Fruit fly (Drosophila melanogaster) whole organism, embryonic: ENCODE measurements around the gene Lip2.

Experiments used
- Ada2b ChIP-seq: fragments of 200-800 bp; sonication (Bioruptor generic); IDR thresholded peaks from 2 replicates; pipeline ENCODE4 v1.3.6; 2022; ENCODE audit warnings: missing biosample characterization, missing genetic modification characterization
- Awh ChIP-seq: fragments of 200-800 bp; sonication (Bioruptor generic); IDR thresholded peaks from 2 replicates; pipeline ENCODE4, ENCODE4 v1.3.6; 2022; ENCODE audit warnings: missing biosample characterization, missing genetic modification characterization
- CG10431 ChIP-seq: fragments of 200-800 bp; sonication (Bioruptor generic); optimal IDR thresholded peaks from 3 replicates; lab custom pipeline; 2018; ENCODE audit warnings: missing biosample characterization, mild to moderate bottlenecking, missing genetic modification characterization
- CG11560 ChIP-seq: fragments of 200-800 bp; sonication (Bioruptor generic); IDR thresholded peaks from 3 replicates; pipeline ENCODE4 v1.3.6; 2022; ENCODE audit warnings: missing biosample characterization, missing genetic modification characterization
- CG13296 ChIP-seq: fragments of 200-800 bp; sonication (Bioruptor generic); optimal IDR thresholded peaks from 3 replicates; lab custom pipeline; 2018; ENCODE audit warnings: missing biosample characterization, mild to moderate bottlenecking, missing genetic modification characterization
- CG13775 ChIP-seq: fragments of 200-800 bp; sonication (Bioruptor generic); optimal IDR thresholded peaks from 3 replicates; lab custom pipeline; 2017; ENCODE audit warnings: missing biosample characterization, mild to moderate bottlenecking, missing genetic modification characterization
- CG14050 ChIP-seq: fragments of 200-800 bp; sonication (Bioruptor generic); IDR thresholded peaks from 3 replicates; pipeline ENCODE4 v1.3.6; 2022; ENCODE audit warnings: missing biosample characterization, missing genetic modification characterization
- CG15011 ChIP-seq: fragments of 200-800 bp; sonication (Bioruptor generic); optimal IDR thresholded peaks from 3 replicates; lab custom pipeline; 2018; ENCODE audit warnings: missing biosample characterization, mild to moderate bottlenecking, missing genetic modification characterization
- CG15073 ChIP-seq: fragments of 200-800 bp; sonication (Bioruptor generic); optimal IDR thresholded peaks from 2 replicates; lab custom pipeline; 2016; ENCODE audit warnings: missing biosample characterization, missing genetic modification characterization
- CG15479 ChIP-seq: fragments of 200-800 bp; sonication (Bioruptor generic); optimal IDR thresholded peaks from 3 replicates; lab custom pipeline; 2019; ENCODE audit warnings: missing biosample characterization, mild to moderate bottlenecking, missing genetic modification characterization, moderate library complexity
- CG17361 ChIP-seq: fragments of 200-800 bp; sonication (Bioruptor generic); IDR thresholded peaks from 3 replicates; pipeline ENCODE4 v1.3.6; 2022; ENCODE audit warnings: missing biosample characterization, missing genetic modification characterization
- CG17385 ChIP-seq: fragments of 200-800 bp; sonication (Bioruptor generic); optimal IDR thresholded peaks from 3 replicates; lab custom pipeline; 2018; ENCODE audit warnings: missing biosample characterization, mild to moderate bottlenecking, missing genetic modification characterization
- CG1792 ChIP-seq: fragments of 200-800 bp; sonication (Bioruptor generic); optimal IDR thresholded peaks from 2 replicates; lab custom pipeline; 2016; ENCODE audit warnings: missing biosample characterization, missing genetic modification characterization
- CG2712 ChIP-seq: fragments of 200-800 bp; optimal IDR thresholded peaks from 3 replicates; lab custom pipeline; 2019; ENCODE audit warnings: missing biosample characterization, mild to moderate bottlenecking, missing genetic modification characterization, moderate library complexity
- CG30403 ChIP-seq: fragments of 200-800 bp; sonication (Bioruptor generic); optimal IDR thresholded peaks from 3 replicates; lab custom pipeline; 2016; ENCODE audit warnings: missing biosample characterization, missing genetic modification characterization
- CG32767 ChIP-seq: fragments of 200-800 bp; sonication (Bioruptor generic); IDR thresholded peaks from 2 replicates; pipeline ENCODE4 v1.3.6; 2022; ENCODE audit warnings: missing biosample characterization, missing genetic modification characterization
- CG32772 ChIP-seq: fragments of 200-800 bp; sonication (Bioruptor generic); IDR thresholded peaks from 2 replicates; pipeline ENCODE4 v1.3.6; 2022; ENCODE audit warnings: missing biosample characterization, missing genetic modification characterization
- CG34422 ChIP-seq: fragments of 200-800 bp; sonication (Bioruptor generic); IDR thresholded peaks from 3 replicates; pipeline ENCODE4 v1.3.6; 2022; ENCODE audit warnings: missing biosample characterization, missing genetic modification characterization
- CG3838 ChIP-seq: fragments of 200-800 bp; sonication (Bioruptor generic); optimal IDR thresholded peaks from 3 replicates; lab custom pipeline; 2016; ENCODE audit warnings: missing biosample characterization, missing genetic modification characterization
- CG5953 ChIP-seq: fragments of 200-800 bp; sonication (Bioruptor generic); IDR thresholded peaks from 2 replicates; pipeline ENCODE4 v1.3.6; 2022; ENCODE audit warnings: missing biosample characterization, missing genetic modification characterization
- CG7839 ChIP-seq: fragments of 200-800 bp; sonication (Bioruptor generic); optimal IDR thresholded peaks from 3 replicates; lab custom pipeline; 2018; ENCODE audit warnings: missing biosample characterization, mild to moderate bottlenecking, missing genetic modification characterization, moderate library complexity
- CG7987 ChIP-seq: fragments of 200-800 bp; sonication (Bioruptor generic); optimal IDR thresholded peaks from 2 replicates; lab custom pipeline; 2018; ENCODE audit warnings: missing biosample characterization, mild to moderate bottlenecking, missing genetic modification characterization, moderate library complexity
- Dad ChIP-seq: fragments of 200-800 bp; sonication (Bioruptor generic); optimal IDR thresholded peaks from 3 replicates; lab custom pipeline; 2016; ENCODE audit warnings: missing biosample characterization, missing genetic modification characterization
- Dbx ChIP-seq: fragments of 200-800 bp; sonication (Bioruptor generic); IDR thresholded peaks from 3 replicates; pipeline ENCODE4 v1.3.6; 2022; ENCODE audit warnings: missing biosample characterization, missing genetic modification characterization
- Fer3 ChIP-seq: fragments of 200-800 bp; sonication (Bioruptor generic); optimal IDR thresholded peaks from 2 replicates; lab custom pipeline; 2018; ENCODE audit warnings: missing biosample characterization, mild to moderate bottlenecking, missing genetic modification characterization, moderate library complexity
- Gug ChIP-seq: fragments of 200-800 bp; sonication (Bioruptor generic); IDR thresholded peaks from 4 replicates; pipeline ENCODE4 v1.3.6; 2022; ENCODE audit warnings: missing biosample characterization, missing genetic modification characterization
- HLH3B ChIP-seq: fragments of 200-800 bp; sonication (Bioruptor generic); IDR thresholded peaks from 2 replicates; pipeline ENCODE4 v1.3.6; 2022; ENCODE audit warnings: missing biosample characterization, missing genetic modification characterization
- HLH4C ChIP-seq: fragments of 200-800 bp; sonication (Bioruptor generic); IDR thresholded peaks from 3 replicates; pipeline ENCODE4 v1.3.6; 2022; ENCODE audit warnings: missing biosample characterization, missing genetic modification characterization; ENCODE audit not compliant: partially characterized antibody
- HLH54F ChIP-seq: fragments of 200-800 bp; sonication (Bioruptor generic); optimal IDR thresholded peaks from 3 replicates; lab custom pipeline; 2016; ENCODE audit warnings: missing biosample characterization, missing genetic modification characterization
- Hr39 ChIP-seq: fragments of >200 bp; optimal IDR thresholded peaks from 2 replicates; lab custom pipeline; 2017
- Hsf ChIP-seq: fragments of 200-800 bp; sonication (Bioruptor generic); optimal IDR thresholded peaks from 3 replicates; lab custom pipeline; 2016; ENCODE audit warnings: missing biosample characterization, missing genetic modification characterization
- MBD-R2 ChIP-seq: fragments of 200-800 bp; sonication (Bioruptor generic); IDR thresholded peaks from 2 replicates; pipeline ENCODE4 v1.3.6; 2022; ENCODE audit warnings: missing biosample characterization, missing genetic modification characterization
- Max ChIP-seq: fragments of 200-800 bp; sonication (Bioruptor generic); optimal IDR thresholded peaks from 2 replicates; lab custom pipeline; 2016; ENCODE audit warnings: missing biosample characterization, mild to moderate bottlenecking, missing genetic modification characterization
- Nf-YA ChIP-seq: fragments of 200-800 bp; sonication (Bioruptor generic); IDR thresholded peaks from 2 replicates; pipeline ENCODE4 v1.3.6; 2022; ENCODE audit warnings: missing biosample characterization, missing genetic modification characterization
- Oaz ChIP-seq: fragments of 200-800 bp; sonication (Bioruptor generic); IDR thresholded peaks from 2 replicates; pipeline ENCODE4 v1.3.6; 2022; ENCODE audit warnings: missing biosample characterization, missing genetic modification characterization
- Sox100B ChIP-seq: fragments of 200-800 bp; sonication (Bioruptor generic); optimal IDR thresholded peaks from 3 replicates; lab custom pipeline; 2018; ENCODE audit warnings: missing biosample characterization, mild to moderate bottlenecking, missing genetic modification characterization
- Xbp1 ChIP-seq: fragments of 200-800 bp; sonication (Bioruptor generic); optimal IDR thresholded peaks from 3 replicates; lab custom pipeline; 2016; ENCODE audit warnings: missing biosample characterization, mild to moderate bottlenecking, missing genetic modification characterization
- ab ChIP-seq: fragments of 200-800 bp; sonication (Bioruptor generic); optimal IDR thresholded peaks from 2 replicates; lab custom pipeline; 2016; ENCODE audit warnings: missing biosample characterization, missing genetic modification characterization
- ash1 ChIP-seq: fragments of 200-800 bp; sonication (Bioruptor generic); optimal IDR thresholded peaks from 2 replicates; lab custom pipeline; 2018; ENCODE audit warnings: missing biosample characterization, mild to moderate bottlenecking, missing genetic modification characterization
- emc ChIP-seq: fragments of 200-800 bp; sonication (Bioruptor generic); optimal IDR thresholded peaks from 2 replicates; lab custom pipeline; 2016; ENCODE audit warnings: missing biosample characterization, missing genetic modification characterization
- esg ChIP-seq: fragments of 200-800 bp; sonication (Bioruptor generic); conservative IDR thresholded peaks from 2 replicates; pipeline ENCODE4 v1.3.6; 2022; ENCODE audit warnings: missing biosample characterization, missing genetic modification characterization
- fd3F ChIP-seq: fragments of 200-800 bp; sonication (Bioruptor generic); optimal IDR thresholded peaks from 2 replicates; lab custom pipeline; 2018; ENCODE audit warnings: missing biosample characterization, mild to moderate bottlenecking, missing genetic modification characterization, moderate library complexity
- luna ChIP-seq: fragments of 200-800 bp; sonication (Bioruptor generic); optimal IDR thresholded peaks from 2 replicates; lab custom pipeline; 2016; ENCODE audit warnings: missing biosample characterization, missing genetic modification characterization
- pho ChIP-seq: fragments of 200-800 bp; sonication (Bioruptor generic); optimal IDR thresholded peaks from 2 replicates; lab custom pipeline; 2016; ENCODE audit warnings: missing biosample characterization, missing genetic modification characterization
- row ChIP-seq: fragments of 200-800 bp; sonication (Bioruptor generic); IDR thresholded peaks from 3 replicates; pipeline ENCODE4 v1.3.6; 2022; ENCODE audit warnings: missing biosample characterization, missing genetic modification characterization
- run ChIP-seq: fragments of 200-800 bp; sonication (Bioruptor generic); optimal IDR thresholded peaks from 3 replicates; lab custom pipeline; 2018; ENCODE audit warnings: missing biosample characterization, mild to moderate bottlenecking, missing genetic modification characterization
- schlank ChIP-seq: fragments of 200-800 bp; sonication (Bioruptor generic); optimal IDR thresholded peaks from 2 replicates; lab custom pipeline; 2018; ENCODE audit warnings: missing biosample characterization, mild to moderate bottlenecking, missing genetic modification characterization
- slbo ChIP-seq: fragments of 200-800 bp; sonication (Bioruptor generic); IDR thresholded peaks from 2 replicates; pipeline ENCODE4 v1.3.6; 2022; ENCODE audit warnings: missing biosample characterization, missing genetic modification characterization
- tx ChIP-seq: fragments of 200-800 bp; sonication (Bioruptor generic); optimal IDR thresholded peaks from 2 replicates; lab custom pipeline; 2016; ENCODE audit warnings: missing biosample characterization, missing genetic modification characterization
- wdn ChIP-seq: fragments of 200-800 bp; sonication (Bioruptor generic); IDR thresholded peaks from 2 replicates; pipeline ENCODE4 v1.3.6; 2022; ENCODE audit warnings: missing biosample characterization, missing genetic modification characterization
- zen2 ChIP-seq: fragments of 200-800 bp; sonication (Bioruptor generic); IDR thresholded peaks from 3 replicates; pipeline ENCODE4 v1.3.6; 2022; ENCODE audit warnings: missing biosample characterization, missing genetic modification characterization; ENCODE audit not compliant: partially characterized antibody

The Lip2 gene

DNA sequence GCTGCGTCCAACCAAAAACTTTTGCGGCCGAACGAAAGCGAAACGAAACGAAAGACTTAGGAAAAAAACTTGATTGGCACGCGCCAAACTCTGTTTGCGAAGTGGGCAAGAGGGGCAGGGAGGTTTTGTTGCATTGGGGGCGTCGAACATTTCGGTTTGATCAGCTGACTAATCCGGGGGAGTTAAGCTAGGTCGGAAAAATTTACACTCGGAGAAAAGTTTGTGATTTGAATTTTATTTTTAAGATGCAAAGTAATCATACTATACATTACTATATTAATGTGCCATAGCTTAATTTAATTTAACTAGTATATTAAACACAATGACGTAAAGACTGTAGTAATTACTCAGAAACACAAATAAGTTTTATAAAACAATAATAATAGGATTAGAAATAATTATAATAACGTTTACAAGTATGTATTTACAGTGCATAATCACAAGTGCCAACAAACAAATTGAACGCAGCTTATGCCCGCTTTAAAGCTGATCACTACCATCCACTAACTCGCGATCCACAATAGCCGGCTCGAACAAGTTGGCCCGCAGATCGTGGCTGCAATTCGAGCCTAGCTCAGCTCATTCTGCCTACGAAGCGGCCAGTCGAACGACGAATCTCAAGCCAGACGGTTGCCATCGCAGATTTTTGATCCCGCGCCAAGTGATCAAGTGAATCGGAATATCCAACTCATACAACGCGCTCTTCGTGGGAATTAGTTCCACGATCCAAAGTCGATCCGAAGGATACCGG, 47.6 kb downstream of the Lip2 start, which contains the start of gene CG31871 (continued):
- TF ChIP-seq CG15011, result peak; percentile 50
- peak; percentile 23; the same call in 1 of the 2 replicates for TF ChIP-seq Nf-YA (GFP tag; lab: Robert Waterston, UW)
- TF ChIP-seq Max (GFP tag; lab: Kevin White, UChicago), result peak; percentile 8
- peak; percentile 61 for TF ChIP-seq Xbp1 (GFP tag; lab: Kevin White, UChicago)
- TF ChIP-seq ash1 (GFP tag; lab: Kevin White, UChicago), result no peak
- peak; percentile 40; the same call in 1 of the 2 replicates for TF ChIP-seq Oaz (GFP tag; lab: Robert Waterston, UW)
- no peak for TF ChIP-seq pho
- TF ChIP-seq CG17361 (GFP tag; lab: Robert Waterston, UW), result peak; percentile 87
- no peak for TF ChIP-seq CG3838 (GFP tag; lab: Kevin White, UChicago)
- peak; percentile 57 for TF ChIP-seq Fer3 (tag; lab: Kevin White, UChicago)
- no peak for TF ChIP-seq Awh (GFP tag; lab: Robert Waterston, UW)
- TF ChIP-seq HLH54F (GFP tag; lab: Kevin White, UChicago), result no peak
- TF ChIP-seq CG1792, result no peak
- TF ChIP-seq CG17385, result peak; percentile 73
- TF ChIP-seq Hr39, result no peak
- peak; percentile 68 for TF ChIP-seq esg (GFP tag; lab: Robert Waterston, UW)
- TF ChIP-seq zen2 (GFP tag; lab: Robert Waterston, UW), result no peak
- peak; percentile 75 for TF ChIP-seq row
- peak; percentile 61 for TF ChIP-seq fd3F (GFP tag; lab: Kevin White, UChicago)
- TF ChIP-seq CG32767, result peak; percentile 58; the same call in 1 of the 2 replicates
- no peak; the same call in 1 of the 2 replicates for TF ChIP-seq MBD-R2 (GFP tag; lab: Robert Waterston, UW)
- TF ChIP-seq Sox100B (GFP tag; lab: Kevin White, UChicago), result peak; percentile 84
- peak; percentile 55; the same call in 1 of the 3 replicates for TF ChIP-seq Dbx (GFP tag; lab: Robert Waterston, UW)
- peak; percentile 42 for TF ChIP-seq Ada2b (GFP tag; lab: Robert Waterston, UW)
- TF ChIP-seq CG34422 (GFP tag; lab: Robert Waterston, UW), result peak; percentile 70; the same call in 2 of the 3 replicates
- no peak for TF ChIP-seq CG15073 (GFP tag; lab: Kevin White, UChicago)
- peak; percentile 17; the same call in 1 of the 2 replicates for TF ChIP-seq wdn (GFP tag; lab: Robert Waterston, UW)
- no peak for TF ChIP-seq CG15479
- TF ChIP-seq luna (GFP tag; lab: Kevin White, UChicago), result no peak
- TF ChIP-seq CG10431 (GFP tag; lab: Kevin White, UChicago), result peak; percentile 6
- TF ChIP-seq CG13296, result peak; percentile 74
- no peak for TF ChIP-seq tx (GFP tag; lab: Kevin White, UChicago)
- TF ChIP-seq CG7839 (tag; lab: Kevin White, UChicago), result peak; percentile 87
- no peak for TF ChIP-seq Gug (GFP tag; lab: Robert Waterston, UW)
- TF ChIP-seq CG14050 (GFP tag; lab: Robert Waterston, UW), result peak; percentile 29; the same call in 2 of the 3 replicates
- no peak for TF ChIP-seq schlank (tag; lab: Kevin White, UChicago)
- no peak for TF ChIP-seq HLH4C (GFP tag; lab: Robert Waterston, UW)
- no peak for TF ChIP-seq emc (GFP tag; lab: Kevin White, UChicago)
- peak; percentile 73 for TF ChIP-seq HLH3B (GFP tag; lab: Robert Waterston, UW)
- peak; percentile 76 for TF ChIP-seq CG32772
- peak; percentile 79 for TF ChIP-seq CG30403
- TF ChIP-seq run (tag; lab: Kevin White, UChicago), result peak; percentile 65
- TF ChIP-seq CG11560 (tag; lab: Robert Waterston, UW), result no peak
- peak; percentile 88 for TF ChIP-seq CG2712 (tag; lab: Kevin White, UChicago)
- TF ChIP-seq Dad (GFP tag; lab: Kevin White, UChicago), result no peak
- TF ChIP-seq ab (GFP tag; lab: Kevin White, UChicago), result no peak
- TF ChIP-seq CG7987 (GFP tag; lab: Kevin White, UChicago), result no peak
- TF ChIP-seq slbo (GFP tag; lab: Robert Waterston, UW), result peak; percentile 64
- TF ChIP-seq CG13775 (GFP tag; lab: Kevin White, UChicago), result peak; percentile 57
- no peak; the same call in 1 of the 2 replicates for TF ChIP-seq CG5953 (GFP tag; lab: Robert Waterston, UW)
- peak; percentile 30 for TF ChIP-seq Hsf
